Worm (Caenorhabditis elegans) whole organism, L2 larva: ENCODE measurements around the gene tbce-1.

Experiments
- aly-2 ChIP-seq: fragments of 150-350 bp; optimal IDR thresholded peaks from 2 replicates; lab custom pipeline; 2014; ENCODE audit warnings: missing biosample characterization, missing genetic modification characterization
- ama-1 ChIP-seq: fragments of 150-350 bp; optimal IDR thresholded peaks from 2 replicates; lab custom pipeline; 2018; ENCODE audit warnings: inconsistent platforms
- ceh-16 ChIP-seq: fragments of 150-350 bp; optimal IDR thresholded peaks from 2 replicates; lab custom pipeline; 2014; ENCODE audit warnings: missing biosample characterization, missing genetic modification characterization
- egl-27 ChIP-seq: sonication (generic microtip); optimal IDR thresholded peaks from 3 replicates; lab custom pipeline; 2017; ENCODE audit warnings: missing biosample characterization, missing genetic modification reagents, missing genetic modification characterization
- elt-3 ChIP-seq: sonication (generic microtip); optimal IDR thresholded peaks from 2 replicates; lab custom pipeline; 2017; ENCODE audit warnings: missing biosample characterization, missing genetic modification characterization
- lin-39 ChIP-seq: fragments of 150-350 bp; optimal IDR thresholded peaks from 2 replicates; lab custom pipeline; 2014; ENCODE audit warnings: missing biosample characterization, missing genetic modification reagents, missing genetic modification characterization
- nhr-237 ChIP-seq: fragments of 150-350 bp; optimal IDR thresholded peaks from 2 replicates; lab custom pipeline; 2014; ENCODE audit warnings: missing biosample characterization, missing genetic modification characterization
- nhr-25 ChIP-seq: fragments of 150-350 bp; sonication (generic microtip); optimal IDR thresholded peaks from 3 replicates; lab custom pipeline; 2014; ENCODE audit warnings: missing biosample characterization, missing genetic modification characterization
- unc-55 ChIP-seq: fragments of 150-350 bp; sonication (generic microtip); optimal IDR thresholded peaks from 3 replicates; lab custom pipeline; 2014; ENCODE audit warnings: missing biosample characterization, missing genetic modification reagents, missing genetic modification characterization
- unc-62 ChIP-seq: fragments of 150-350 bp; optimal IDR thresholded peaks from 2 replicates; lab custom pipeline; 2014; ENCODE audit warnings: missing biosample characterization, missing genetic modification reagents, missing genetic modification characterization
- zag-1 ChIP-seq: fragments of 150-350 bp; optimal IDR thresholded peaks from 2 replicates; lab custom pipeline; 2014; ENCODE audit warnings: missing biosample characterization, missing genetic modification characterization
- ztf-4 ChIP-seq: fragments of 150-350 bp; optimal IDR thresholded peaks from 2 replicates; lab custom pipeline; 2014; ENCODE audit warnings: missing biosample characterization, missing genetic modification characterization

DNA sequence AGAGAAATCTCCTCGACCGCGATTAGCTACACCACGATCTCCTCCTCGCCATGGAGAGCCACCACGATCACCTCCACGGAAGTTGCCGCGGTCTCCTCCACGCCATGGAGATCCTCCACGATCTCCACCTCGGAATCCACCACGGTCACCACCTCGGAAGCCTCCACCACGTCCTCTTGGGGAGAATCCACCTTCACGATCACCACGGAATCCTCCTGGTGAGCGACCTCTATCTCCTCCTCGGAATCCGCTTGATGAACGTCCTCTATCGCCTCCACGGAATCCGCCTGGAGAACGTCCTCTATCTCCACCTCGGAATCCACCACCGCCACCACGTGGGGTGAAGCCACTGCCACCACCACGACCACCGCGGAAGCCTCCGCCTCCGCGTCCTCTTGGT is 5.4 kb upstream of the tbce-1 start:
- no peak for TF ChIP-seq aly-2 (tag; lab: Kevin White, UChicago)
- no peak for TF ChIP-seq lin-39 (tag; lab: Kevin White, UChicago)
- no peak for TF ChIP-seq nhr-25 (tag; lab: Kevin White, UChicago)
- TF ChIP-seq unc-55 (GFP tag; lab: Kevin White, UChicago): no peak
- no peak for TF ChIP-seq zag-1 (tag; lab: Kevin White, UChicago)
- no peak for TF ChIP-seq nhr-237
- TF ChIP-seq ama-1 (lab: Kevin White, UChicago): no peak
- TF ChIP-seq ztf-4: no peak
- TF ChIP-seq egl-27: no peak
- TF ChIP-seq elt-3 (tag; lab: Kevin White, UChicago): no peak
- no peak for TF ChIP-seq ceh-16
- TF ChIP-seq unc-62 (GFP tag; lab: Kevin White, UChicago): no peak
